Worm (Caenorhabditis elegans): ENCODE measurements around the gene lsm-7.
A peak's percentile ranks its signal among the peaks of the same experiment; 100 is the strongest.

DNA sequence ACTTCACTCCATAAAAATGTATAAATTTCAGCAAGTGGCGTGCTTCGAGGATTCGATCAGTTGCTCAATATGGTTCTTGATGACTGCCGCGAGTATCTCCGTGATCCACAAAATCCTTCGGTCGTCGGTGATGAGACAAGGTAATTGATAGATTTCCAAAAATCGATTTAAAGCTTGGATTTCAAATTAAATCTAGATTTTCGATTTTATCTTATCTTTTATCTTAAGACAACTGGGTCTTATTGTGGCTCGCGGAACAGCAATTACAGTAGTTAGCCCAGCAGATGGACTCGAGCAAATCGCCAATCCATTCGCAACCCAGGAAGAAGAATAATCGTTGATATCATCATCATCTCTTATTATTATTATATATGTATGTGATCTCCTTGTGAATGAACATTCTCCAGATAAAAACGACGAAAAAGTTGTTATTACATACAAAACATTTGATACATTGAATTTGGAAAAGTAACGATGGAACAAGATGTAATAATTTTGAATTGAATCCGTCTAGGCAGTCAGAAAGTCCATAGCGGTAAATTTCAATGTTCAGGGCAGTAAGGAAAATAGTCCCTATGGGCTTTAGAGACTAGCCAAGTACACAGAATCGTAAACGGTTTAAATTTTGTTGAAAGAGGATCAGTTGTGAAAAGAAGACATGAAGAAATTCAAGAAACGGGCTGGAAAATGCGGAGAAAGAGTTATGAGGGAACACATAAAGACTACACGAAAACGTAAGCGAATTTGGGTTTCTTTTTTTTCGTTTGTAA, 660 bp downstream of the lsm-7 start:
- no peak for TF ChIP-seq lin-39 (tag; optimal IDR thresholded peaks at IDR 0.05)
- TF ChIP-seq elt-2 (tag; optimal IDR thresholded peaks at IDR 0.05) = peak; percentile 47
- no peak for TF ChIP-seq zag-1 (tag; optimal IDR thresholded peaks at IDR 0.05)
- no peak for TF ChIP-seq eor-1 (tag; optimal IDR thresholded peaks at IDR 0.05)
- no peak for TF ChIP-seq nhr-25 (tag; optimal IDR thresholded peaks at IDR 0.05)
- TF ChIP-seq mdl-1 (tag; optimal IDR thresholded peaks at IDR 0.05) = no peak
- TF ChIP-seq pha-4 (tag; optimal IDR thresholded peaks at IDR 0.05) = no peak
- TF ChIP-seq lin-15B (tag; optimal IDR thresholded peaks at IDR 0.05) = no peak
- TF ChIP-seq ama-1 (optimal IDR thresholded peaks at IDR 0.05) = peak; percentile 90
- no peak for TF ChIP-seq unc-39 (tag; optimal IDR thresholded peaks at IDR 0.05)
- TF ChIP-seq ceh-9 (tag; optimal IDR thresholded peaks at IDR 0.05) = no peak
